Fruit fly (Drosophila melanogaster): ENCODE measurements around the gene Abcd3.
A peak's percentile ranks its signal among the peaks of the same experiment; 100 is the strongest.

Abcd3 gene

DNA sequence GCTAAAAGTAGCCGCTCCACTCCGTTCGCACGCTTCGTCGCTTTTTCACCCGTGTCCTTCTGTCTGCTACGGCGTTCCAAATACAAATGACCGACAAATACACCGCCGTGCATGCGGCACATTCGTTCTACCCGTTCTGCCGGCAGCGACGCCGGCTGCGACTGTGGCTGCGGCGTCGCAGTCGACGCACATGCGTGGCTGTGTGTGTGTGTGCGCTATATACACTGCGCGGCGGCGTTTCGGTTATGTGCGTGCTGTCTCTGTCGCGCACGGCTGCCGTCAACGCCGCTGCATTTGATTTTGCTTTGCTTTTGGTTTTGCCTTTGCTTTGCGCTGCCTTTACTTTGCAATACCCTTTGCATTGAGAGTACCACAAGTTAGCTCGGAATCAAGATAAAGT is 32.9 kb downstream of the Abcd3 start, which contains the start of gene zld (continued):
- no peak for TF ChIP-seq cwo (GFP tag; optimal IDR thresholded peaks at IDR 0.05)
- TF ChIP-seq CG6683 (GFP tag; optimal IDR thresholded peaks at IDR 0.05), result no peak
- no peak for TF ChIP-seq CG30020 (tag; optimal IDR thresholded peaks at IDR 0.05)
- no peak for TF ChIP-seq CG1603 (tag; optimal IDR thresholded peaks at IDR 0.05)
- no peak for TF ChIP-seq Mad (GFP tag; optimal IDR thresholded peaks at IDR 0.05)
- no peak for TF ChIP-seq E2f2 (GFP tag; IDR thresholded peaks at IDR 0.05)
- TF ChIP-seq zen (tag; optimal IDR thresholded peaks at IDR 0.05), result peak; percentile 19
- no peak for TF ChIP-seq CG11093 (GFP tag; IDR thresholded peaks at IDR 0.05)
- no peak for TF ChIP-seq psq (GFP tag; optimal IDR thresholded peaks at IDR 0.05)
- TF ChIP-seq chinmo (GFP tag; IDR thresholded peaks at IDR 0.05; ENCODE audit: partially characterized antibody), result 0 out of 4 replicates have a peak, but pooled peaks have one; percentile 53
- TF ChIP-seq amos (GFP tag; IDR thresholded peaks at IDR 0.05; ENCODE audit: partially characterized antibody), result 0 out of 2 replicates have a peak, but pooled peaks have one; percentile 26
- TF ChIP-seq PHDP (tag; optimal IDR thresholded peaks at IDR 0.05), result no peak
- TF ChIP-seq Six4 (GFP tag; optimal IDR thresholded peaks at IDR 0.05), result no peak
- peak; percentile 73 for TF ChIP-seq ewg (GFP tag; optimal IDR thresholded peaks at IDR 0.05)
- TF ChIP-seq pros (GFP tag; optimal IDR thresholded peaks at IDR 0.05), result peak; percentile 43
- TF ChIP-seq ci (GFP tag; IDR thresholded peaks at IDR 0.05), result peak; percentile 34; the same call in 1 of the 3 replicates
- TF ChIP-seq Ets97D (GFP tag; optimal IDR thresholded peaks at IDR 0.05), result no peak
- TF ChIP-seq Hmr (GFP tag; optimal IDR thresholded peaks at IDR 0.05), result no peak
- TF ChIP-seq ATbp (GFP tag; optimal IDR thresholded peaks at IDR 0.05), result peak; percentile 83
- TF ChIP-seq CG8388 (GFP tag; optimal IDR thresholded peaks at IDR 0.05), result no peak
- no peak for TF ChIP-seq CG8290 (GFP tag; optimal IDR thresholded peaks at IDR 0.05)
- TF ChIP-seq CG8290 (tag; optimal IDR thresholded peaks at IDR 0.05), result peak in 1 of 2 experiments; percentile 32
- TF ChIP-seq CG15011 (GFP tag; optimal IDR thresholded peaks at IDR 0.05), result no peak
- peak; percentile 39 for TF ChIP-seq twi (tag; optimal IDR thresholded peaks at IDR 0.05)
- TF ChIP-seq nau (GFP tag; optimal IDR thresholded peaks at IDR 0.05), result no peak
- TF ChIP-seq CG12236 (GFP tag; optimal IDR thresholded peaks at IDR 0.05), result no peak
- TF ChIP-seq Scr (GFP tag; IDR thresholded peaks at IDR 0.05; ENCODE audit: partially characterized antibody), result peak; percentile 39; the same call in 1 of the 2 replicates
- peak; percentile 33 for TF ChIP-seq CG2712 (tag; optimal IDR thresholded peaks at IDR 0.05)
- TF ChIP-seq CG32767 (GFP tag; IDR thresholded peaks at IDR 0.05), result no peak
- no peak for TF ChIP-seq Dfd (GFP tag; optimal IDR thresholded peaks at IDR 0.05)
- no peak for TF ChIP-seq BEAF-32 (GFP tag; optimal IDR thresholded peaks at IDR 0.05)
- TF ChIP-seq D (optimal IDR thresholded peaks at IDR 0.05), result no peak
- no peak for TF ChIP-seq D (GFP tag; optimal IDR thresholded peaks at IDR 0.05)
- no peak for TF ChIP-seq nmo (GFP tag; optimal IDR thresholded peaks at IDR 0.05)
- TF ChIP-seq nerfin-2 (GFP tag; IDR thresholded peaks at IDR 0.05; ENCODE audit: partially characterized antibody), result no peak
- TF ChIP-seq CG6254 (GFP tag; optimal IDR thresholded peaks at IDR 0.05), result no peak
- no peak for TF ChIP-seq H15 (GFP tag; IDR thresholded peaks at IDR 0.05)
- no peak for TF ChIP-seq phol (tag; optimal IDR thresholded peaks at IDR 0.05)
- no peak for TF ChIP-seq CG17361 (GFP tag; IDR thresholded peaks at IDR 0.05)
- no peak for TF ChIP-seq CG31224 (GFP tag; IDR thresholded peaks at IDR 0.05)
- TF ChIP-seq Nf-YC (tag; optimal IDR thresholded peaks at IDR 0.05), result peak; percentile 18
- TF ChIP-seq Abd-B (GFP tag; optimal IDR thresholded peaks at IDR 0.05), result no peak
- TF ChIP-seq cg (GFP tag; optimal IDR thresholded peaks at IDR 0.05), result peak; percentile 89
- peak; percentile 56 for TF ChIP-seq gsb-n (tag; optimal IDR thresholded peaks at IDR 0.05)
- TF ChIP-seq sna (GFP tag; IDR thresholded peaks at IDR 0.05; ENCODE audit: partially characterized antibody), result 0 out of 2 replicates have a peak, but pooled peaks have one; percentile 26
- no peak for TF ChIP-seq CG18764 (GFP tag; optimal IDR thresholded peaks at IDR 0.05)
- TF ChIP-seq jumu (GFP tag; optimal IDR thresholded peaks at IDR 0.05), result no peak
- TF ChIP-seq Neu2 (GFP tag; optimal IDR thresholded peaks at IDR 0.05; ENCODE audit: borderline replicate concordance), result no peak
- TF ChIP-seq CG30431 (GFP tag; optimal IDR thresholded peaks at IDR 0.05), result no peak
- no peak for TF ChIP-seq so (GFP tag; IDR thresholded peaks at IDR 0.05)
